Fruit fly (Drosophila melanogaster) whole organism, embryonic: ENCODE measurements around the gene papi.
A peak's percentile ranks its signal among the peaks of the same experiment; 100 is the strongest.

Experiments used
- Awh ChIP-seq: fragments of 200-800 bp; sonication (Bioruptor generic); IDR thresholded peaks from 2 replicates; pipeline ENCODE4, ENCODE4 v1.3.6; 2022; ENCODE audit warnings: missing biosample characterization, missing genetic modification characterization
- Bgb ChIP-seq: fragments of 200-800 bp; sonication (Bioruptor generic); IDR thresholded peaks from 2 replicates; pipeline ENCODE4 v1.3.6; 2022; ENCODE audit warnings: missing biosample characterization, missing genetic modification characterization; ENCODE audit not compliant: partially characterized antibody
- CG10147 ChIP-seq: fragments of 200-800 bp; sonication (Bioruptor generic); optimal IDR thresholded peaks from 2 replicates; lab custom pipeline; 2019; ENCODE audit warnings: missing biosample characterization, mild to moderate bottlenecking, missing genetic modification characterization, moderate library complexity
- CG10462 ChIP-seq: fragments of 200-800 bp; sonication (Bioruptor generic); optimal IDR thresholded peaks from 2 replicates; lab custom pipeline; 2016; ENCODE audit warnings: missing biosample characterization, missing genetic modification characterization
- CG11560 ChIP-seq: fragments of 200-800 bp; sonication (Bioruptor generic); IDR thresholded peaks from 3 replicates; pipeline ENCODE4 v1.3.6; 2022; ENCODE audit warnings: missing biosample characterization, missing genetic modification characterization
- CG1233 ChIP-seq: fragments of 200-800 bp; sonication (Bioruptor generic); optimal IDR thresholded peaks from 4 replicates; lab custom pipeline; 2018; ENCODE audit warnings: missing biosample characterization, mild to moderate bottlenecking, missing genetic modification characterization
- CG13624 ChIP-seq: fragments of 200-800 bp; sonication (Bioruptor generic); optimal IDR thresholded peaks from 2 replicates; lab custom pipeline; 2016; ENCODE audit warnings: missing biosample characterization, missing genetic modification characterization
- CG15514 ChIP-seq: fragments of 200-800 bp; sonication (Bioruptor generic); optimal IDR thresholded peaks from 3 replicates; lab custom pipeline; 2017; ENCODE audit warnings: missing biosample characterization, missing genetic modification characterization, mild to moderate bottlenecking, moderate library complexity, missing genetic modification reagents
- CG1647 ChIP-seq: fragments of 200-800 bp; sonication (Bioruptor generic); optimal IDR thresholded peaks from 3 replicates; lab custom pipeline; 2016; ENCODE audit warnings: missing biosample characterization, missing genetic modification characterization
- CG17186 ChIP-seq: fragments of 200-800 bp; sonication (Bioruptor generic); optimal IDR thresholded peaks from 3 replicates; lab custom pipeline; 2017; ENCODE audit warnings: missing biosample characterization, missing genetic modification reagents, missing genetic modification characterization
- CG17328 ChIP-seq: fragments of 200-800 bp; sonication (Bioruptor generic); IDR thresholded peaks from 2 replicates; pipeline ENCODE4 v1.3.6; 2022; ENCODE audit warnings: missing biosample characterization, missing genetic modification characterization
- CG18476 ChIP-seq: fragments of 200-800 bp; sonication (Bioruptor generic); optimal IDR thresholded peaks from 2 replicates; lab custom pipeline; 2016; ENCODE audit warnings: missing biosample characterization, mild to moderate bottlenecking, missing genetic modification characterization
- CG2116 ChIP-seq: fragments of 200-800 bp; sonication (Bioruptor generic); optimal IDR thresholded peaks from 3 replicates; lab custom pipeline; 2018; ENCODE audit warnings: missing biosample characterization, mild to moderate bottlenecking, missing genetic modification characterization
- CG2129 ChIP-seq: fragments of 200-800 bp; sonication (Bioruptor generic); IDR thresholded peaks from 2 replicates; pipeline ENCODE4 v1.3.6; 2022; ENCODE audit warnings: missing biosample characterization, missing genetic modification characterization; ENCODE audit not compliant: partially characterized antibody
- CG3847 ChIP-seq: fragments of 200-800 bp; sonication (Bioruptor generic); IDR thresholded peaks from 2 replicates; pipeline ENCODE4 v1.3.6; 2022; ENCODE audit warnings: missing biosample characterization, missing genetic modification characterization
- CG4617 ChIP-seq: fragments of 200-800 bp; sonication (Bioruptor generic); optimal IDR thresholded peaks from 3 replicates; lab custom pipeline; 2016; ENCODE audit warnings: missing biosample characterization, missing genetic modification characterization, borderline replicate concordance
- CG6689 ChIP-seq: fragments of 200-800 bp; sonication (Bioruptor generic); IDR thresholded peaks from 2 replicates; pipeline ENCODE4 v1.3.6; 2022; ENCODE audit warnings: missing biosample characterization, missing genetic modification characterization
- CG7786 ChIP-seq: fragments of 200-800 bp; sonication (Bioruptor generic); optimal IDR thresholded peaks from 2 replicates; lab custom pipeline; 2016; ENCODE audit warnings: missing biosample characterization, missing genetic modification characterization
- CG9932 ChIP-seq: fragments of 200-800 bp; sonication (Bioruptor generic); IDR thresholded peaks from 2 replicates; pipeline ENCODE4 v1.3.6; 2022; ENCODE audit warnings: missing biosample characterization, missing genetic modification characterization
- Doc2 ChIP-seq: fragments of 200-800 bp; sonication (Bioruptor generic); IDR thresholded peaks from 2 replicates; pipeline ENCODE4 v1.3.6; 2022; ENCODE audit warnings: missing biosample characterization, missing genetic modification characterization
- H15 ChIP-seq: fragments of 200-800 bp; sonication (Bioruptor generic); IDR thresholded peaks from 3 replicates; pipeline ENCODE4 v1.3.6; 2022; ENCODE audit warnings: missing biosample characterization, missing genetic modification characterization
- HHEX ChIP-seq: fragments of 200-800 bp; sonication (Bioruptor generic); optimal IDR thresholded peaks from 3 replicates; lab custom pipeline; 2017; ENCODE audit warnings: missing biosample characterization, mild to moderate bottlenecking, missing genetic modification characterization, missing genetic modification reagents
- Hey ChIP-seq: fragments of 200-800 bp; sonication (Bioruptor generic); optimal IDR thresholded peaks from 3 replicates; lab custom pipeline; 2018; ENCODE audit warnings: missing biosample characterization, mild to moderate bottlenecking, missing genetic modification characterization
- HmgD ChIP-seq: fragments of 200-800 bp; sonication (Bioruptor generic); optimal IDR thresholded peaks from 3 replicates; lab custom pipeline; 2016; ENCODE audit warnings: missing biosample characterization, missing genetic modification characterization
- MTF-1 ChIP-seq: fragments of 200-800 bp; sonication (Bioruptor generic); optimal IDR thresholded peaks from 2 replicates; lab custom pipeline; 2018; ENCODE audit warnings: missing biosample characterization, mild to moderate bottlenecking, missing genetic modification characterization, borderline replicate concordance
- Max ChIP-seq: fragments of 200-800 bp; sonication (Bioruptor generic); optimal IDR thresholded peaks from 2 replicates; lab custom pipeline; 2016; ENCODE audit warnings: missing biosample characterization, mild to moderate bottlenecking, missing genetic modification characterization
- Nf-YC ChIP-seq: fragments of 200-800 bp; optimal IDR thresholded peaks from 3 replicates; lab custom pipeline; 2019; ENCODE audit warnings: missing biosample characterization, mild to moderate bottlenecking, missing genetic modification characterization, moderate library complexity
- Oli ChIP-seq: fragments of 200-800 bp; sonication (Bioruptor generic); optimal IDR thresholded peaks from 2 replicates; lab custom pipeline; 2018; ENCODE audit warnings: missing biosample characterization, mild to moderate bottlenecking, missing genetic modification characterization, moderate library complexity
- Opbp ChIP-seq: fragments of 200-800 bp; sonication (Bioruptor generic); IDR thresholded peaks from 3 replicates; pipeline ENCODE4 v1.3.6; 2022; ENCODE audit warnings: missing biosample characterization, missing genetic modification characterization; ENCODE audit not compliant: partially characterized antibody
- Six4 ChIP-seq: fragments of 200-800 bp; sonication (Bioruptor generic); optimal IDR thresholded peaks from 2 replicates; lab custom pipeline; 2016; ENCODE audit warnings: missing biosample characterization, missing genetic modification characterization
- Tbp ChIP-seq: fragments of >200 bp; optimal IDR thresholded peaks from 2 replicates; lab custom pipeline; 2018; ENCODE audit warnings: missing biosample characterization, missing genetic modification characterization
- Trl ChIP-seq, 3 experiments: fragments of >200 bp in 2 of 3; fragments of 200-800 bp in 1 of 3; sonication (Bioruptor generic) in 1 of 3; optimal IDR thresholded peaks; 2 replicates in 1 of 3; 3 replicates in 2 of 3; lab custom pipeline; 2016 to 2017; ENCODE audit warnings: missing biosample characterization in 1 of 3, missing genetic modification characterization in 1 of 3
- Xrp1 ChIP-seq: fragments of 200-800 bp; sonication (Bioruptor generic); IDR thresholded peaks from 2 replicates; pipeline ENCODE4 v1.3.6; 2022; ENCODE audit warnings: missing biosample characterization, missing genetic modification characterization
- ato ChIP-seq: fragments of 200-800 bp; sonication (Bioruptor generic); IDR thresholded peaks from 2 replicates; pipeline ENCODE4 v1.3.6; 2022; ENCODE audit warnings: missing biosample characterization, missing genetic modification characterization; ENCODE audit not compliant: partially characterized antibody
- az2 ChIP-seq: fragments of 200-800 bp; sonication (Bioruptor generic); optimal IDR thresholded peaks from 3 replicates; lab custom pipeline; 2016; ENCODE audit warnings: missing biosample characterization, missing genetic modification characterization
- cas ChIP-seq: fragments of 200-800 bp; sonication (Bioruptor generic); IDR thresholded peaks from 2 replicates; pipeline ENCODE4 v1.3.6; 2022; ENCODE audit warnings: missing biosample characterization, missing genetic modification characterization
- ftz-f1 ChIP-seq: fragments of 200-800 bp; sonication (Bioruptor generic); optimal IDR thresholded peaks from 2 replicates; lab custom pipeline; 2016; ENCODE audit warnings: missing biosample characterization, missing genetic modification characterization
- gce ChIP-seq: fragments of 200-800 bp; sonication (Bioruptor generic); IDR thresholded peaks from 3 replicates; pipeline ENCODE4 v1.3.6; 2022; ENCODE audit warnings: missing biosample characterization, missing genetic modification characterization
- gcm2 ChIP-seq: fragments of 200-800 bp; sonication (Bioruptor generic); optimal IDR thresholded peaks from 2 replicates; lab custom pipeline; 2016; ENCODE audit warnings: missing biosample characterization, missing genetic modification characterization
- gsb ChIP-seq: fragments of 200-800 bp; sonication (Bioruptor generic); IDR thresholded peaks from 2 replicates; pipeline ENCODE4 v1.3.6; 2022; ENCODE audit warnings: missing biosample characterization, missing genetic modification characterization
- ham ChIP-seq: fragments of 200-800 bp; sonication (Bioruptor generic); IDR thresholded peaks from 2 replicates; pipeline ENCODE4 v1.3.6; 2022; ENCODE audit warnings: missing biosample characterization, missing genetic modification characterization
- hb ChIP-seq: fragments of 200-800 bp; sonication (Bioruptor generic); IDR thresholded peaks from 3 replicates; pipeline ENCODE4 v1.3.6; 2022; ENCODE audit warnings: missing biosample characterization, missing genetic modification characterization; ENCODE audit not compliant: partially characterized antibody
- kah ChIP-seq: fragments of 200-800 bp; sonication (Bioruptor generic); optimal IDR thresholded peaks from 2 replicates; lab custom pipeline; 2018; ENCODE audit warnings: missing biosample characterization, mild to moderate bottlenecking, missing genetic modification characterization
- pb ChIP-seq: fragments of 200-800 bp; sonication (Bioruptor generic); optimal IDR thresholded peaks from 3 replicates; lab custom pipeline; 2016; ENCODE audit warnings: missing biosample characterization, missing genetic modification characterization
- pnt ChIP-seq: fragments of 200-800 bp; sonication (Bioruptor generic); optimal IDR thresholded peaks from 3 replicates; lab custom pipeline; 2016; ENCODE audit warnings: missing biosample characterization, missing genetic modification characterization
- row ChIP-seq: fragments of 200-800 bp; sonication (Bioruptor generic); IDR thresholded peaks from 3 replicates; pipeline ENCODE4 v1.3.6; 2022; ENCODE audit warnings: missing biosample characterization, missing genetic modification characterization
- schlank ChIP-seq: fragments of 200-800 bp; sonication (Bioruptor generic); optimal IDR thresholded peaks from 2 replicates; lab custom pipeline; 2018; ENCODE audit warnings: missing biosample characterization, mild to moderate bottlenecking, missing genetic modification characterization
- sd ChIP-seq: fragments of 200-800 bp; sonication (Bioruptor generic); optimal IDR thresholded peaks from 3 replicates; lab custom pipeline; 2018; ENCODE audit warnings: missing biosample characterization, mild to moderate bottlenecking, missing genetic modification characterization, moderate library complexity
- slbo ChIP-seq: fragments of 200-800 bp; sonication (Bioruptor generic); IDR thresholded peaks from 2 replicates; pipeline ENCODE4 v1.3.6; 2022; ENCODE audit warnings: missing biosample characterization, missing genetic modification characterization
- trh ChIP-seq: fragments of 200-800 bp; sonication (Bioruptor generic); optimal IDR thresholded peaks from 2 replicates; lab custom pipeline; 2016; ENCODE audit warnings: missing biosample characterization, missing genetic modification characterization
- zen2 ChIP-seq: fragments of 200-800 bp; sonication (Bioruptor generic); IDR thresholded peaks from 3 replicates; pipeline ENCODE4 v1.3.6; 2022; ENCODE audit warnings: missing biosample characterization, missing genetic modification characterization; ENCODE audit not compliant: partially characterized antibody
- zfh1 ChIP-seq: fragments of 200-800 bp; sonication (Bioruptor generic); IDR thresholded peaks from 3 replicates; pipeline ENCODE4 v1.3.6; 2022; ENCODE audit warnings: missing biosample characterization, missing genetic modification characterization

papi gene

dm6 chr2L:2192123-2192601 lies 28.4 kb upstream of the papi start, which contains the start of gene CG10874 (continued):
- TF ChIP-seq Bgb (GFP tag; lab: Robert Waterston, UW) = no peak
- TF ChIP-seq CG1233 = no peak
- TF ChIP-seq pnt (GFP tag; lab: Kevin White, UChicago) = no peak
- no peak for TF ChIP-seq CG3847 (GFP tag; lab: Robert Waterston, UW)
- TF ChIP-seq Hey = no peak
- no peak for TF ChIP-seq CG11560
- no peak for TF ChIP-seq Trl (optimal IDR thresholded peaks at IDR 0.05; lab: Kevin White, UChicago)
- no peak for TF ChIP-seq Trl (GFP tag; optimal IDR thresholded peaks at IDR 0.05; lab: Kevin White, UChicago)
- no peak for TF ChIP-seq ftz-f1 (GFP tag; lab: Kevin White, UChicago)
- no peak for TF ChIP-seq CG10147 (GFP tag; lab: Kevin White, UChicago)
- no peak for TF ChIP-seq CG7786 (GFP tag; lab: Kevin White, UChicago)
- no peak for TF ChIP-seq CG9932 (GFP tag; lab: Robert Waterston, UW)
- TF ChIP-seq zfh1 (GFP tag; lab: Robert Waterston, UW) = no peak
- TF ChIP-seq CG2129 = no peak
- no peak for TF ChIP-seq CG18476
- no peak for TF ChIP-seq kah (GFP tag; lab: Kevin White, UChicago)
- TF ChIP-seq CG17186 (GFP tag; lab: Kevin White, UChicago) = peak; percentile 17
- peak; percentile 82 for TF ChIP-seq CG4617 (GFP tag; lab: Kevin White, UChicago)
- no peak for TF ChIP-seq ato (GFP tag; lab: Robert Waterston, UW)
- TF ChIP-seq Six4 (GFP tag; lab: Kevin White, UChicago) = no peak
- peak; percentile 79 for TF ChIP-seq CG15514 (GFP tag; lab: Kevin White, UChicago)
- no peak for TF ChIP-seq slbo (GFP tag; lab: Robert Waterston, UW)
- TF ChIP-seq Max (GFP tag; lab: Kevin White, UChicago) = no peak
- TF ChIP-seq HmgD = peak; percentile 51
- TF ChIP-seq Doc2 (GFP tag; lab: Robert Waterston, UW) = no peak
- TF ChIP-seq cas = no peak
- TF ChIP-seq CG17328 = no peak
- no peak for TF ChIP-seq row
- no peak for TF ChIP-seq Oli (tag; lab: Kevin White, UChicago)
- no peak for TF ChIP-seq HHEX (GFP tag; lab: Kevin White, UChicago)
- no peak for TF ChIP-seq Tbp (GFP tag; lab: Kevin White, UChicago)
- TF ChIP-seq Xrp1 (GFP tag; lab: Robert Waterston, UW) = no peak
- TF ChIP-seq sd = no peak
- no peak for TF ChIP-seq gsb (GFP tag; lab: Robert Waterston, UW)
- TF ChIP-seq trh (GFP tag; lab: Kevin White, UChicago) = no peak
- no peak for TF ChIP-seq Opbp (GFP tag; lab: Robert Waterston, UW)
- no peak for TF ChIP-seq pb (GFP tag; lab: Kevin White, UChicago)
- no peak for TF ChIP-seq CG10462
- TF ChIP-seq CG2116 (GFP tag; lab: Kevin White, UChicago) = peak; percentile 70
- no peak for TF ChIP-seq ham
- TF ChIP-seq Awh (GFP tag; lab: Robert Waterston, UW) = no peak
- TF ChIP-seq CG6689 (GFP tag; lab: Robert Waterston, UW) = no peak
- TF ChIP-seq schlank (tag; lab: Kevin White, UChicago) = no peak
- TF ChIP-seq az2 (GFP tag; lab: Kevin White, UChicago) = no peak
- no peak for TF ChIP-seq gce (GFP tag; lab: Robert Waterston, UW)
- TF ChIP-seq MTF-1 (GFP tag; lab: Kevin White, UChicago) = no peak
- no peak for TF ChIP-seq H15 (GFP tag; lab: Robert Waterston, UW)
- no peak for TF ChIP-seq gcm2 (GFP tag; lab: Kevin White, UChicago)
- TF ChIP-seq zen2 (GFP tag; lab: Robert Waterston, UW) = no peak
- no peak for TF ChIP-seq CG1647 (GFP tag; lab: Kevin White, UChicago)
- no peak for TF ChIP-seq CG13624
- no peak for TF ChIP-seq hb (GFP tag; lab: Robert Waterston, UW)
- TF ChIP-seq Nf-YC (tag; lab: Kevin White, UChicago) = peak; percentile 40
